Fruit fly (Drosophila melanogaster) whole organism, embryonic: ENCODE measurements around the gene CG5376.

Experiments
- Ada2b ChIP-seq: fragments of 200-800 bp; sonication (Bioruptor generic); IDR thresholded peaks from 2 replicates; pipeline ENCODE4 v1.3.6; 2022; ENCODE audit warnings: missing biosample characterization, missing genetic modification characterization
- Asciz ChIP-seq: fragments of 200-800 bp; sonication (Bioruptor generic); optimal IDR thresholded peaks from 2 replicates; lab custom pipeline; 2017; ENCODE audit warnings: missing biosample characterization, mild to moderate bottlenecking, missing genetic modification characterization, missing genetic modification reagents
- CG10565 ChIP-seq: fragments of 200-800 bp; sonication (Bioruptor generic); optimal IDR thresholded peaks from 3 replicates; lab custom pipeline; 2016; ENCODE audit warnings: missing biosample characterization, mild to moderate bottlenecking, missing genetic modification characterization
- CG11696 ChIP-seq: fragments of 200-800 bp; sonication (Bioruptor generic); IDR thresholded peaks from 2 replicates; pipeline ENCODE4 v1.3.6; 2022; ENCODE audit warnings: missing biosample characterization, missing genetic modification characterization
- CG12155 ChIP-seq: fragments of 200-800 bp; sonication (Bioruptor generic); optimal IDR thresholded peaks from 3 replicates; lab custom pipeline; 2016; ENCODE audit warnings: missing biosample characterization, missing genetic modification characterization
- CG12391 ChIP-seq: fragments of 200-800 bp; sonication (Bioruptor generic); optimal IDR thresholded peaks from 3 replicates; lab custom pipeline; 2018; ENCODE audit warnings: missing biosample characterization, mild to moderate bottlenecking, missing genetic modification characterization, moderate library complexity
- CG17361 ChIP-seq: fragments of 200-800 bp; sonication (Bioruptor generic); IDR thresholded peaks from 3 replicates; pipeline ENCODE4 v1.3.6; 2022; ENCODE audit warnings: missing biosample characterization, missing genetic modification characterization
- CG1792 ChIP-seq: fragments of 200-800 bp; sonication (Bioruptor generic); optimal IDR thresholded peaks from 2 replicates; lab custom pipeline; 2016; ENCODE audit warnings: missing biosample characterization, missing genetic modification characterization
- CG2199 ChIP-seq: fragments of 200-800 bp; sonication (Bioruptor generic); IDR thresholded peaks from 3 replicates; pipeline ENCODE4 v1.3.6; 2022; ENCODE audit warnings: missing biosample characterization, missing genetic modification characterization
- CG30020 ChIP-seq: fragments of 200-800 bp; optimal IDR thresholded peaks from 2 replicates; lab custom pipeline; 2019; ENCODE audit warnings: missing biosample characterization, mild to moderate bottlenecking, missing genetic modification characterization, moderate library complexity
- CG3065 ChIP-seq: fragments of 200-800 bp; sonication (Bioruptor generic); optimal IDR thresholded peaks from 2 replicates; lab custom pipeline; 2016; ENCODE audit warnings: missing biosample characterization, missing genetic modification characterization
- CG34422 ChIP-seq: fragments of 200-800 bp; sonication (Bioruptor generic); IDR thresholded peaks from 3 replicates; pipeline ENCODE4 v1.3.6; 2022; ENCODE audit warnings: missing biosample characterization, missing genetic modification characterization
- CG4730 ChIP-seq: fragments of 200-800 bp; sonication (Bioruptor generic); IDR thresholded peaks from 2 replicates; pipeline ENCODE4 v1.3.6; 2022; ENCODE audit warnings: missing biosample characterization, missing genetic modification characterization
- CG6175 ChIP-seq: fragments of 200-800 bp; sonication (Bioruptor generic); IDR thresholded peaks from 3 replicates; pipeline ENCODE4 v1.3.6; 2022; ENCODE audit warnings: missing biosample characterization, missing genetic modification characterization
- CG6854 ChIP-seq: fragments of 200-800 bp; sonication (Bioruptor generic); optimal IDR thresholded peaks from 3 replicates; lab custom pipeline; 2017; ENCODE audit warnings: missing biosample characterization, mild to moderate bottlenecking, missing genetic modification characterization
- CG7745 ChIP-seq: fragments of 200-800 bp; sonication (Bioruptor generic); optimal IDR thresholded peaks from 2 replicates; lab custom pipeline; 2018; ENCODE audit warnings: missing biosample characterization, mild to moderate bottlenecking, missing genetic modification characterization, moderate library complexity
- CG7987 ChIP-seq: fragments of 200-800 bp; sonication (Bioruptor generic); optimal IDR thresholded peaks from 2 replicates; lab custom pipeline; 2018; ENCODE audit warnings: missing biosample characterization, mild to moderate bottlenecking, missing genetic modification characterization, moderate library complexity
- CG9437 ChIP-seq: fragments of 200-800 bp; sonication (Bioruptor generic); optimal IDR thresholded peaks from 2 replicates; lab custom pipeline; 2018; ENCODE audit warnings: missing biosample characterization, mild to moderate bottlenecking, missing genetic modification characterization
- CG9797 ChIP-seq: fragments of 200-800 bp; sonication (Bioruptor generic); optimal IDR thresholded peaks from 3 replicates; lab custom pipeline; 2018; ENCODE audit warnings: missing biosample characterization, mild to moderate bottlenecking, missing genetic modification characterization
- CoRest ChIP-seq: fragments of 200-800 bp; sonication (Bioruptor generic); optimal IDR thresholded peaks from 3 replicates; lab custom pipeline; 2018; ENCODE audit warnings: missing biosample characterization, mild to moderate bottlenecking, missing genetic modification characterization, moderate library complexity
- Dll ChIP-seq: fragments of 200-800 bp; sonication (Bioruptor generic); IDR thresholded peaks from 4 replicates; pipeline ENCODE4 v1.3.6; 2022; ENCODE audit warnings: missing biosample characterization, missing genetic modification characterization; ENCODE audit not compliant: partially characterized antibody
- Fer1 ChIP-seq: fragments of 200-800 bp; sonication (Bioruptor generic); optimal IDR thresholded peaks from 2 replicates; lab custom pipeline; 2017; ENCODE audit warnings: missing biosample characterization, mild to moderate bottlenecking, missing genetic modification characterization
- HHEX ChIP-seq: fragments of 200-800 bp; sonication (Bioruptor generic); optimal IDR thresholded peaks from 3 replicates; lab custom pipeline; 2017; ENCODE audit warnings: missing biosample characterization, mild to moderate bottlenecking, missing genetic modification characterization, missing genetic modification reagents
- HLH3B ChIP-seq: fragments of 200-800 bp; sonication (Bioruptor generic); IDR thresholded peaks from 2 replicates; pipeline ENCODE4 v1.3.6; 2022; ENCODE audit warnings: missing biosample characterization, missing genetic modification characterization
- Hey ChIP-seq: fragments of 200-800 bp; sonication (Bioruptor generic); optimal IDR thresholded peaks from 3 replicates; lab custom pipeline; 2018; ENCODE audit warnings: missing biosample characterization, mild to moderate bottlenecking, missing genetic modification characterization
- Hsf ChIP-seq: fragments of 200-800 bp; sonication (Bioruptor generic); optimal IDR thresholded peaks from 3 replicates; lab custom pipeline; 2016; ENCODE audit warnings: missing biosample characterization, missing genetic modification characterization
- Meics ChIP-seq: fragments of 200-800 bp; sonication (Bioruptor generic); optimal IDR thresholded peaks from 2 replicates; lab custom pipeline; 2017; ENCODE audit warnings: missing biosample characterization, mild to moderate bottlenecking, missing genetic modification characterization
- Pdp1 ChIP-seq, 2 experiments: fragments of 200-800 bp; sonication (Bioruptor generic); optimal IDR thresholded peaks; 3 replicates each; lab custom pipeline; 2016; ENCODE audit warnings: missing biosample characterization in 2 of 2, missing genetic modification characterization in 2 of 2, mild to moderate bottlenecking in 1 of 2, moderate library complexity in 1 of 2
- bsh ChIP-seq, 2 experiments: fragments of 200-800 bp; sonication (Bioruptor generic); optimal IDR thresholded peaks; 2 replicates each; lab custom pipeline; 2017 to 2018; ENCODE audit warnings: mild to moderate bottlenecking in 2 of 2, missing biosample characterization in 2 of 2, missing genetic modification characterization in 2 of 2, moderate library complexity in 1 of 2
- cas ChIP-seq: fragments of 200-800 bp; sonication (Bioruptor generic); IDR thresholded peaks from 2 replicates; pipeline ENCODE4 v1.3.6; 2022; ENCODE audit warnings: missing biosample characterization, missing genetic modification characterization
- chinmo ChIP-seq: fragments of 200-800 bp; sonication (Bioruptor generic); IDR thresholded peaks from 4 replicates; pipeline ENCODE4 v1.3.6; 2022; ENCODE audit warnings: missing biosample characterization, missing genetic modification characterization; ENCODE audit not compliant: partially characterized antibody
- croc ChIP-seq: fragments of 200-800 bp; sonication (Bioruptor generic); conservative IDR thresholded peaks from 3 replicates; pipeline ENCODE4 v1.3.6; 2022; ENCODE audit warnings: missing biosample characterization, missing genetic modification characterization
- dmrt99B ChIP-seq: fragments of 200-800 bp; sonication (Bioruptor generic); optimal IDR thresholded peaks from 2 replicates; lab custom pipeline; 2018; ENCODE audit warnings: missing biosample characterization, mild to moderate bottlenecking, missing genetic modification characterization, moderate library complexity
- eve ChIP-seq, 2 experiments: fragments of >200 bp; optimal IDR thresholded peaks; 2 replicates each; lab custom pipeline; 2017; ENCODE audit warnings: missing biosample characterization in 2 of 2, missing genetic modification characterization in 2 of 2
- exex ChIP-seq: fragments of 200-800 bp; sonication (Bioruptor generic); optimal IDR thresholded peaks from 4 replicates; lab custom pipeline; 2018; ENCODE audit warnings: missing biosample characterization, mild to moderate bottlenecking, missing genetic modification characterization, moderate library complexity
- gsb ChIP-seq: fragments of 200-800 bp; sonication (Bioruptor generic); IDR thresholded peaks from 2 replicates; pipeline ENCODE4 v1.3.6; 2022; ENCODE audit warnings: missing biosample characterization, missing genetic modification characterization
- gt ChIP-seq: fragments of 200-800 bp; sonication (Bioruptor generic); IDR thresholded peaks from 2 replicates; pipeline ENCODE4 v1.3.6; 2022; ENCODE audit warnings: missing biosample characterization, missing genetic modification characterization
- ham ChIP-seq: fragments of 200-800 bp; sonication (Bioruptor generic); IDR thresholded peaks from 2 replicates; pipeline ENCODE4 v1.3.6; 2022; ENCODE audit warnings: missing biosample characterization, missing genetic modification characterization
- ind ChIP-seq: fragments of 200-800 bp; sonication (Bioruptor generic); optimal IDR thresholded peaks from 3 replicates; lab custom pipeline; 2016; ENCODE audit warnings: missing biosample characterization, missing genetic modification characterization
- mam ChIP-seq: fragments of 200-800 bp; sonication (Bioruptor generic); optimal IDR thresholded peaks from 3 replicates; lab custom pipeline; 2016; ENCODE audit warnings: missing biosample characterization, missing genetic modification characterization
- psq ChIP-seq: fragments of 200-800 bp; sonication (Bioruptor generic); optimal IDR thresholded peaks from 2 replicates; lab custom pipeline; 2017; ENCODE audit warnings: missing biosample characterization, missing genetic modification characterization
- sens ChIP-seq: fragments of 200-800 bp; sonication (Bioruptor generic); peaks from one replicate; lab custom pipeline; 2016; ENCODE audit warnings: missing biosample characterization, missing genetic modification characterization
- seq ChIP-seq: fragments of 200-800 bp; sonication (Bioruptor generic); IDR thresholded peaks from 2 replicates; pipeline ENCODE4 v1.3.6; 2022; ENCODE audit warnings: missing biosample characterization, missing genetic modification characterization
- tin ChIP-seq: fragments of 200-800 bp; sonication (Bioruptor generic); optimal IDR thresholded peaks from 3 replicates; lab custom pipeline; 2016; ENCODE audit warnings: missing biosample characterization, missing genetic modification characterization
- tll ChIP-seq, 2 experiments: fragments of 200-800 bp in 1 of 2; fragments of >200 bp in 1 of 2; sonication (Bioruptor generic) in 1 of 2; optimal IDR thresholded peaks; 2 replicates each; lab custom pipeline; 2017 to 2019; ENCODE audit warnings: missing biosample characterization in 2 of 2, missing genetic modification characterization in 2 of 2, mild to moderate bottlenecking in 1 of 2, moderate library complexity in 1 of 2
- trh ChIP-seq: fragments of 200-800 bp; sonication (Bioruptor generic); optimal IDR thresholded peaks from 2 replicates; lab custom pipeline; 2016; ENCODE audit warnings: missing biosample characterization, missing genetic modification characterization

The CG5376 gene

dm6 chr3R:22526353-22526907 lies 37.7 kb upstream of the CG5376 start (continued):
- no peak for TF ChIP-seq tll (GFP tag; optimal IDR thresholded peaks at IDR 0.05; lab: Kevin White, UChicago)
- TF ChIP-seq CG3065 (GFP tag; lab: Kevin White, UChicago) = no peak
- TF ChIP-seq croc (GFP tag; lab: Robert Waterston, UW) = no peak
- TF ChIP-seq mam (GFP tag; lab: Kevin White, UChicago) = peak; percentile 41
- peak; percentile 13; the same call in 1 of the 2 replicates for TF ChIP-seq Ada2b (GFP tag; lab: Robert Waterston, UW)
- TF ChIP-seq CG6175 (GFP tag; lab: Robert Waterston, UW) = peak; percentile 46; the same call in 1 of the 3 replicates
- 0 out of 2 replicates have a peak, but pooled peaks have one; percentile 27 for TF ChIP-seq CG4730 (GFP tag; lab: Robert Waterston, UW)
- TF ChIP-seq CG9797 (GFP tag; lab: Kevin White, UChicago) = no peak

- TF ChIP-seq Hsf (GFP tag; lab: Kevin White, UChicago) (no peak), psq (GFP tag; lab: Kevin White, UChicago) (no peak), sens (GFP tag; lab: Kevin White, UChicago) (peak; percentile 64), CG2199 (GFP tag; lab: Robert Waterston, UW) (no peak), bsh (GFP tag; optimal IDR thresholded peaks at IDR 0.05; lab: Kevin White, UChicago) (peak in 1 of 2 experiments; percentile 25), HHEX (no peak), Asciz (GFP tag; lab: Kevin White, UChicago) (no peak), Dll (GFP tag; lab: Robert Waterston, UW) (no peak), HLH3B (GFP tag; lab: Robert Waterston, UW) (no peak), exex (tag; lab: Kevin White, UChicago) (peak; percentile 92), gt (GFP tag; lab: Robert Waterston, UW) (no peak), ham (GFP tag; lab: Robert Waterston, UW) (no peak), seq (GFP tag; lab: Robert Waterston, UW) (no peak), trh (GFP tag; lab: Kevin White, UChicago) (no peak), chinmo (GFP tag; lab: Robert Waterston, UW) (0 out of 4 replicates have a peak, but pooled peaks have one; percentile 15), CG9437 (peak; percentile 36), Hey (tag; lab: Kevin White, UChicago) (peak; percentile 56), Meics (peak; percentile 0), Pdp1 (GFP tag; optimal IDR thresholded peaks at IDR 0.05; lab: Kevin White, UChicago) (peak in 1 of 2 experiments; percentile 4), eve (GFP tag; optimal IDR thresholded peaks at IDR 0.05; lab: Kevin White, UChicago) (peak in 1 of 2 experiments; percentile 69), CG12155 (GFP tag; lab: Kevin White, UChicago) (no peak), CG11696 (GFP tag; lab: Robert Waterston, UW) (0 out of 2 replicates have a peak, but pooled peaks have one; percentile 22), ind (GFP tag; lab: Kevin White, UChicago) (no peak), CG34422 (GFP tag; lab: Robert Waterston, UW) (0 out of 3 replicates have a peak, but pooled peaks have one; percentile 7), dmrt99B (tag; lab: Kevin White, UChicago) (peak; percentile 21), CG12391 (no peak), CoRest (peak; percentile 27), CG17361 (GFP tag; lab: Robert Waterston, UW) (peak; percentile 60; the same call in 1 of the 3 replicates), CG30020 (tag; lab: Kevin White, UChicago) (no peak), CG7987 (GFP tag; lab: Kevin White, UChicago) (peak; percentile 45), CG6854 (GFP tag; lab: Kevin White, UChicago) (peak; percentile 11), CG1792 (no peak), CG7745 (tag; lab: Kevin White, UChicago) (no peak), Fer1 (GFP tag; lab: Kevin White, UChicago) (no peak), tin (no peak), gsb (GFP tag; lab: Robert Waterston, UW) (no peak), CG10565 (GFP tag; lab: Kevin White, UChicago) (no peak), cas (GFP tag; lab: Robert Waterston, UW) (no peak)
These were observed 37.0 kb upstream of the CG5376 start for dm6 chr3R:22525546-22526352.
